Worm (Caenorhabditis elegans): Measurements from ENCODE around the gene unc-8.

DNA sequence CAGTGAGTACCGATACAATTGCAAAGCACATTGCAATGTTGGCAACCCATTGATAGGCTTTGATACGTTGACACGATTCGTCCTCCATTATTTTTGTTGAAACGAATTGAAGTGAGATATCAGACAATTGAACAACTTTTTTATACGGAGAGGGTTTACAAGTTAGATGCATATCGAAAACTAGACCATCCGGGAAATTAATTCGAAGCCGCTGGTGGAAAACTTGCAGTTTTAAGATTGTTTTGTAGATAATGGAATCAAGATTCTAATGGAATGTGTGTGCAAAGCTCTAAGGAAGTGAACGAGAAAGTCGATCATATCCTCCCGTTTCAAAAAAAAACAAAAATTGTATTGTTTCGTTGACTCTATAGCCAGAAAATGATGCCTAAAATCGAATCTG, 49.6 kb downstream of the unc-8 start, which contains the start of gene col-114:
- TF ChIP-seq him-1 (tag; optimal IDR thresholded peaks at IDR 0.05) (no peak), W03F9.2 (tag; optimal IDR thresholded peaks at IDR 0.05) (no peak)
